Worm (Caenorhabditis elegans) whole organism, L3 larva: ENCODE results near the gene bath-2.

Source experiments
- R02D3.7 ChIP-seq: fragments of 150-350 bp; optimal IDR thresholded peaks from 2 replicates; lab custom pipeline; 2014; ENCODE audit warnings: missing biosample characterization, missing genetic modification characterization
- ZK546.5 ChIP-seq: sonication (generic microtip); optimal IDR thresholded peaks from 2 replicates; lab custom pipeline; 2017; ENCODE audit warnings: missing biosample characterization, missing genetic modification characterization
- aly-2 ChIP-seq: fragments of 150-350 bp; optimal IDR thresholded peaks from 2 replicates; lab custom pipeline; 2014; ENCODE audit warnings: missing biosample characterization, missing genetic modification characterization
- ama-1 ChIP-seq: fragments of 150-350 bp; optimal IDR thresholded peaks from 2 replicates; lab custom pipeline; 2018
- ceh-16 ChIP-seq: sonication (generic microtip); optimal IDR thresholded peaks from 2 replicates; lab custom pipeline; 2017; ENCODE audit warnings: missing biosample characterization, missing genetic modification characterization
- ceh-28 ChIP-seq: fragments of 150-350 bp; optimal IDR thresholded peaks from 2 replicates; lab custom pipeline; 2014; ENCODE audit warnings: missing biosample characterization, missing genetic modification reagents, missing genetic modification characterization
- ceh-9 ChIP-seq: sonication (generic microtip); optimal IDR thresholded peaks from 2 replicates; lab custom pipeline; 2018; ENCODE audit warnings: missing biosample characterization, missing genetic modification characterization
- egl-27 ChIP-seq: sonication (generic microtip); optimal IDR thresholded peaks from 4 replicates; lab custom pipeline; 2017; ENCODE audit warnings: missing biosample characterization, missing genetic modification reagents, missing genetic modification characterization
- egl-5 ChIP-seq: fragments of 150-350 bp; optimal IDR thresholded peaks from 2 replicates; lab custom pipeline; 2017; ENCODE audit warnings: missing biosample characterization, missing genetic modification reagents, missing genetic modification characterization, inconsistent platforms
- elt-2 ChIP-seq: sonication (generic microtip); optimal IDR thresholded peaks from 2 replicates; lab custom pipeline; 2016; ENCODE audit warnings: missing genetic modification reagents, mild to moderate bottlenecking, missing genetic modification characterization, missing compliant biosample characterization
- elt-3 ChIP-seq, 3 experiments: fragments of 150-350 bp in 1 of 3; sonication (generic microtip) in 2 of 3; optimal IDR thresholded peaks; 2 replicates in 2 of 3; 4 replicates in 1 of 3; lab custom pipeline; 2014 to 2017; ENCODE audit warnings: missing biosample characterization in 3 of 3, missing genetic modification characterization in 3 of 3
- eor-1 ChIP-seq, 2 experiments: fragments of 150-350 bp; optimal IDR thresholded peaks; 2 replicates each; lab custom pipeline; 2014 to 2018; ENCODE audit warnings: missing biosample characterization in 2 of 2, missing genetic modification characterization in 2 of 2
- fkh-10 ChIP-seq: sonication (generic microtip); optimal IDR thresholded peaks from 2 replicates; lab custom pipeline; 2017; ENCODE audit warnings: missing biosample characterization, missing genetic modification reagents, missing genetic modification characterization
- fkh-2 ChIP-seq: fragments of 150-350 bp; optimal IDR thresholded peaks from 2 replicates; lab custom pipeline; 2014; ENCODE audit warnings: missing biosample characterization, missing genetic modification reagents, missing genetic modification characterization
- fos-1 ChIP-seq: fragments of 150-350 bp; optimal IDR thresholded peaks from 2 replicates; lab custom pipeline; 2014; ENCODE audit warnings: missing biosample characterization, missing genetic modification characterization
- hmg-11 ChIP-seq: sonication (generic microtip); optimal IDR thresholded peaks from 2 replicates; lab custom pipeline; 2016; ENCODE audit warnings: missing genetic modification characterization, missing compliant biosample characterization
- jun-1 ChIP-seq: fragments of 150-350 bp; optimal IDR thresholded peaks from 2 replicates; lab custom pipeline; 2014; ENCODE audit warnings: missing biosample characterization, missing genetic modification reagents, missing genetic modification characterization
- lin-15B ChIP-seq: fragments of 150-350 bp; optimal IDR thresholded peaks from 2 replicates; lab custom pipeline; 2014; ENCODE audit warnings: missing biosample characterization, missing genetic modification characterization
- lin-39 ChIP-seq: fragments of 150-350 bp; optimal IDR thresholded peaks from 2 replicates; lab custom pipeline; 2018; ENCODE audit warnings: missing biosample characterization, missing genetic modification reagents, missing genetic modification characterization
- lsy-12 ChIP-seq: sonication (generic microtip); optimal IDR thresholded peaks from 2 replicates; lab custom pipeline; 2016; ENCODE audit warnings: mild to moderate bottlenecking, missing genetic modification characterization, missing compliant biosample characterization
- mdl-1 ChIP-seq: fragments of 150-350 bp; optimal IDR thresholded peaks from 2 replicates; lab custom pipeline; 2014; ENCODE audit warnings: missing biosample characterization, missing genetic modification characterization
- nfya-1 ChIP-seq: sonication (generic microtip); optimal IDR thresholded peaks from 2 replicates; lab custom pipeline; 2017; ENCODE audit warnings: missing genetic modification characterization, mild to moderate bottlenecking, missing compliant biosample characterization, antibody characterized with exemption, moderate library complexity; ENCODE audit not compliant: insufficient read depth
- nhr-11 ChIP-seq: fragments of 150-350 bp; optimal IDR thresholded peaks from 2 replicates; lab custom pipeline; 2014; ENCODE audit warnings: missing biosample characterization, missing genetic modification characterization
- nhr-12 ChIP-seq: fragments of 150-350 bp; optimal IDR thresholded peaks from 2 replicates; lab custom pipeline; 2014; ENCODE audit warnings: missing biosample characterization, missing genetic modification characterization
- nhr-237 ChIP-seq: fragments of 150-350 bp; optimal IDR thresholded peaks from 2 replicates; lab custom pipeline; 2014; ENCODE audit warnings: missing biosample characterization, missing genetic modification characterization
- nhr-25 ChIP-seq: sonication (generic microtip); optimal IDR thresholded peaks from 2 replicates; lab custom pipeline; 2017; ENCODE audit warnings: missing biosample characterization, missing genetic modification characterization
- nhr-28 ChIP-seq: fragments of 150-350 bp; optimal IDR thresholded peaks from 2 replicates; lab custom pipeline; 2014; ENCODE audit warnings: missing biosample characterization, missing genetic modification characterization
- nhr-67 ChIP-seq: fragments of 150-350 bp; optimal IDR thresholded peaks from 2 replicates; lab custom pipeline; 2014; ENCODE audit warnings: missing biosample characterization, missing genetic modification characterization
- nhr-76 ChIP-seq: fragments of 150-350 bp; sonication (generic microtip); optimal IDR thresholded peaks from 5 replicates; lab custom pipeline; 2014; ENCODE audit warnings: missing biosample characterization, missing genetic modification characterization
- nhr-77 ChIP-seq: fragments of 150-350 bp; optimal IDR thresholded peaks from 2 replicates; lab custom pipeline; 2014; ENCODE audit warnings: missing biosample characterization, missing genetic modification characterization
- pha-4 ChIP-seq: fragments of 150-350 bp; optimal IDR thresholded peaks from 2 replicates; lab custom pipeline; 2014; ENCODE audit warnings: missing biosample characterization, missing genetic modification reagents, missing genetic modification characterization
- pqm-1 ChIP-seq: fragments of 150-350 bp; optimal IDR thresholded peaks from 2 replicates; lab custom pipeline; 2017; ENCODE audit warnings: missing biosample characterization, missing genetic modification characterization, inconsistent platforms
- sea-2 ChIP-seq: fragments of 150-350 bp; sonication (generic microtip); optimal IDR thresholded peaks from 4 replicates; lab custom pipeline; 2014; ENCODE audit warnings: missing biosample characterization, missing genetic modification reagents, missing genetic modification characterization
- skn-1 ChIP-seq: fragments of 150-350 bp; optimal IDR thresholded peaks from 2 replicates; lab custom pipeline; 2014; ENCODE audit warnings: missing biosample characterization, missing genetic modification characterization
- snpc-4 ChIP-seq: fragments of 150-350 bp; optimal IDR thresholded peaks from 2 replicates; lab custom pipeline; 2014; ENCODE audit warnings: missing biosample characterization, missing genetic modification characterization
- tbx-2 ChIP-seq: sonication (generic microtip); optimal IDR thresholded peaks from 2 replicates; lab custom pipeline; 2016; ENCODE audit warnings: mild to moderate bottlenecking, missing genetic modification characterization, missing compliant biosample characterization
- ztf-11 ChIP-seq: fragments of 150-350 bp; optimal IDR thresholded peaks from 2 replicates; lab custom pipeline; 2014; ENCODE audit warnings: missing biosample characterization, missing genetic modification characterization
- ztf-4 ChIP-seq: fragments of 150-350 bp; optimal IDR thresholded peaks from 2 replicates; lab custom pipeline; 2014; ENCODE audit warnings: missing biosample characterization, missing genetic modification characterization

Gene bath-2

DNA sequence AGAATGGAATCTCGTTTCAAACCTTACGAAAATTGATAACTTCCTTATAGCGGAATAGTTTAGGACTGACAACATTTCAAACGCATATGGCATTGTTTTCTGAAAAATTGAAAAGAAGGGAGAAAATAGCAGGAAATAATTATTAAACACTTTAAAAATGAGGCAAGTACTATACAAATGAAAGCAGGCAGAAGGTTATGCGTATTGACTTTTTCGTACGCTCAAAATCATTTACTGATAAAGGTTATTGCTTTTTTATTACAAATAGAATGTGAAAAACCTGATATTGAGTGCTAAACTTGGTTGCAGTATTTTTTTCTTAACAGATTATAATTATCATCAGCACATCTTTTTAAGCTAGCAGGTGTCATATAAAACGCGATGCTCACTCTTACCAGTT is 17.1 kb upstream of the bath-2 start, which contains the start of gene ZK250.13:
Gene ZK250.13 (minus strand): TSS at position 101 of the 400 bp plus-strand sequence.
- no peak for TF ChIP-seq nhr-25 (tag; lab: Kevin White, UChicago)
- TF ChIP-seq elt-2: peak; percentile 65

DNA sequence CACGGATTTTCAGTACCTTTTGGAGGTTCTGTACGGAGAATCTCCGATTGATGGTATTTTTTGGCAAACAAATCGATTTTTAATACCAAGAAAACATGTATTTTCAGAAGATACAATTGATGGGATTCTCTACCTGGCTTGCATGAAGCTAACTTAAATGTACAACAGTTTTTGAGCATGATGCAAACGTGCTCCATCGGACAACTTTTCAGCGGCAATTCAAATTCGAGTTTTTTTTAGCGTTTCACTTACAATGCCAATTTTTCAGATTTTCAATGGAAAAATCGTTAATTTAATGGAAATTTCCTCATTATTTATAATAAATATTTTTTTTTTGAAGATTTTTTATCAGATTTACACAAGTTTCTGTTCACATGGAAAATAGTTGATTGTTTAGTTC is 6.0 kb upstream of the bath-2 start:
- no peak for TF ChIP-seq nhr-76 (tag; lab: Kevin White, UChicago)
- no peak for TF ChIP-seq lin-39
- TF ChIP-seq elt-2: no peak
- no peak for TF ChIP-seq sea-2
- no peak for TF ChIP-seq tbx-2 (tag; lab: Kevin White, UChicago)
- TF ChIP-seq nhr-67: no peak
- no peak for TF ChIP-seq hmg-11 (tag; lab: Kevin White, UChicago)
- no peak for TF ChIP-seq mdl-1 (tag; lab: Kevin White, UChicago)
- no peak for TF ChIP-seq nfya-1
- no peak for TF ChIP-seq fos-1
- TF ChIP-seq fkh-2 (tag; lab: Kevin White, UChicago): no peak
- TF ChIP-seq egl-5 (tag; lab: Kevin White, UChicago): no peak
- no peak for TF ChIP-seq R02D3.7 (tag; lab: Kevin White, UChicago)

DNA sequence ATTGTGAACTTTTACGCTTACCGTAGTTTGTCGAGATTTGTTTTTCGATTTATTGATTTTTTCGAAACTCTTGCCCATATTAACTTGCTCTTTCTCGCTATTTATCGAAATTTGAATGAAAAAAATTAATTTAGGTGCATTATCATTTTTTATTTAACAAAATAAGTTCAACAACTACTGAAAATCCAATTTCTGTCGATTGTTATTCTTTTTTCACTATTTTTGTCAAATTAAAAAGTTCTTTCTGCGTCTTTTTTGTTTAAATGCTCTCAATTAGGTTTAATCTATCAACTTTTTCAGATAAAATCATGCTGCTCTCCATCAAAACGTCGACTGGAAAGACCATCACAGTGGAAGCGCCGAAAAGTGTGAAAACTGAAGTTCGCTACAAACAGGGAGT is 3.6 kb upstream of the bath-2 start, which contains the start of gene F52C6.2:
Gene F52C6.2 (plus strand): TSS at position 301 of the 400 bp plus-strand sequence.
- no peak for TF ChIP-seq eor-1 (tag; optimal IDR thresholded peaks at IDR 0.05; lab: Kevin White, UChicago)
- no peak for TF ChIP-seq lsy-12 (tag; lab: Kevin White, UChicago)
- no peak for TF ChIP-seq pha-4 (tag; lab: Kevin White, UChicago)
- TF ChIP-seq ZK546.5 (tag; lab: Kevin White, UChicago): no peak
- no peak for TF ChIP-seq jun-1
- TF ChIP-seq fkh-10 (GFP tag; lab: Kevin White, UChicago): no peak
- TF ChIP-seq fos-1: no peak
- no peak for TF ChIP-seq nhr-12 (tag; lab: Kevin White, UChicago)
- no peak for TF ChIP-seq skn-1 (tag; lab: Kevin White, UChicago)
- no peak for TF ChIP-seq aly-2

DNA sequence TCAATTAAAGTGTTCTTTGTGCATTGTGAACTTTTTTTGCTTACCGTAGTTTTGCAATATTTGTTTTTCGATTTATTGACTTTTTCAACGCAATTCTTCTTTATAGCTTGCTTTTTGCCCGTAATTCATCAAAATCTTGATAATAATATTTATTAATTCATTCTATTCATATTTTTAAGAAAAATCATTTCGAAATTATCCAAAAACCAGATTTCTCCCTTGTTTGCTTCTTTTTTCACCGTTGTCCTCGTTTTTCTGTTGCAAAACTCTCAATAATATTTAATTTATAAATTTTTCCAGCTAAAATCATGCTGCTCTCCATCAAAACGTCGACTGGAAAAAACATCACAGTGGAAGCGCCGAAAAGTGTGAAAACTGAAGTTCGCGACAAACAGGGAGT is 1.9 kb upstream of the bath-2 start, which contains the start of gene F52C6.3:
Gene F52C6.3 (plus strand): TSS at position 301 of the 400 bp plus-strand sequence.
- TF ChIP-seq egl-5 (tag; lab: Kevin White, UChicago): no peak
- TF ChIP-seq ztf-11: no peak
- no peak for TF ChIP-seq nhr-11 (tag; lab: Kevin White, UChicago)
- TF ChIP-seq nhr-237: no peak
- TF ChIP-seq nhr-28 (tag; lab: Kevin White, UChicago): no peak
- no peak for TF ChIP-seq fos-1
- TF ChIP-seq ceh-9: no peak
- no peak for TF ChIP-seq nhr-76 (tag; lab: Kevin White, UChicago)
- TF ChIP-seq pqm-1 (tag; lab: Kevin White, UChicago): no peak
- TF ChIP-seq snpc-4 (tag; lab: Kevin White, UChicago): no peak
- no peak for TF ChIP-seq ama-1 (lab: Kevin White, UChicago)
- TF ChIP-seq lin-39: no peak

DNA sequence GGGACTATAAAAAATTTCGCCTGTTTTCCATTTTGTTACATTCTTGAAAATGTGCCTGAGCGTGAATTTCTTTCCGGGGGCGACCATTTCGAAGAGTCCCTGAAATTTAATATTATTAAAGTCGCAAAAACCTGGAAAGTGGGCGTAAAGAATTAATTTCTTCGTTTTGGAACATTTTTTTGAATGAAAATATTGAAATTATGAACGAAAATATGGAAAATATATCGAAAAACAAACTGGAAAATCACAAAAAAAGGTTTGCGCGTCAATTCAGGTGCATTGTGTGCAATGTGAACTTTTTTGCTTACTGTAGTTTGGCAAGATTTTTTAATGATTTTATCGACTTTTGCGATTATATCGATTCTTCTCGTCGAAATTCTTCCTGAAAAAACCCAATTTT is 1.5 kb downstream of the bath-2 start, which contains the start of gene bath-7:
Gene bath-7 (minus strand): TSS at position 101 of the 400 bp plus-strand sequence.
- TF ChIP-seq ZK546.5 (tag; lab: Kevin White, UChicago) (no peak), sea-2 (no peak), aly-2 (no peak), egl-27 (tag; lab: Kevin White, UChicago) (no peak), ceh-16 (tag; lab: Kevin White, UChicago) (no peak), nhr-77 (no peak), tbx-2 (tag; lab: Kevin White, UChicago) (no peak), fos-1 (no peak), lin-15B (tag; lab: Kevin White, UChicago) (no peak), ceh-28 (tag; lab: Kevin White, UChicago) (no peak), ztf-11 (no peak), elt-3 (tag; optimal IDR thresholded peaks at IDR 0.05; lab: Kevin White, UChicago) (no peak), nhr-67 (no peak), mdl-1 (tag; lab: Kevin White, UChicago) (no peak), ztf-4 (no peak), nfya-1 (no peak), eor-1 (tag; optimal IDR thresholded peaks at IDR 0.05; lab: Kevin White, UChicago) (no peak), ceh-9 (no peak)
